In genomic region chr3R:17502862-17503261, dm6 we compare ENCODE assay signal across 4 fruit fly cellular contexts.
TF ChIP-seq lines count a peak whose summit lies in the region.

No protein-coding gene starts in this region.

- TF ChIP-seq CTCF in whole organism, embryonic (GFP tag; optimal IDR thresholded peaks at IDR 0.05; lab: Kevin White, UChicago): no peak

TF ChIP-seq in whole organism, embryonic, 481 proteins besides CTCF, POLR2A, EP300 and RAD21:
- TF ChIP-seq CG8089 (GFP tag; optimal IDR thresholded peaks at IDR 0.05; lab: Kevin White, UChicago) (no peak), CG15011 (GFP tag; optimal IDR thresholded peaks at IDR 0.05; lab: Kevin White, UChicago) (no peak), CG2199 (GFP tag; IDR thresholded peaks at IDR 0.05; lab: Robert Waterston, UW) (no peak), Drgx (GFP tag; IDR thresholded peaks at IDR 0.05; lab: Robert Waterston, UW) (0 out of 2 replicates have a peak, but pooled peaks have one; percentile 12), sqz (GFP tag; optimal IDR thresholded peaks at IDR 0.05; lab: Kevin White, UChicago) (no peak), CG7987 (GFP tag; optimal IDR thresholded peaks at IDR 0.05; lab: Kevin White, UChicago) (no peak), CG8765 (GFP tag; IDR thresholded peaks at IDR 0.05; lab: Robert Waterston, UW) (no peak), CG9437 (GFP tag; optimal IDR thresholded peaks at IDR 0.05; lab: Kevin White, UChicago) (no peak), emc (GFP tag; optimal IDR thresholded peaks at IDR 0.05; lab: Kevin White, UChicago) (no peak), CG10209 (GFP tag; optimal IDR thresholded peaks at IDR 0.05; lab: Kevin White, UChicago) (no peak), row (GFP tag; IDR thresholded peaks at IDR 0.05; lab: Robert Waterston, UW) (0 out of 3 replicates have a peak, but pooled peaks have one; percentile 12), Nf-YB (GFP tag; optimal IDR thresholded peaks at IDR 0.05; lab: Kevin White, UChicago) (no peak)

TF ChIP-seq in whole organism, prepupa, 60 proteins besides CTCF, POLR2A, EP300 and RAD21 (continues in another document):
- TF ChIP-seq CG6808 (GFP tag; optimal IDR thresholded peaks at IDR 0.05; lab: Kevin White, UChicago) (no peak), CG8632 (GFP tag; optimal IDR thresholded peaks at IDR 0.05; lab: Kevin White, UChicago) (no peak), CG6792 (GFP tag; optimal IDR thresholded peaks at IDR 0.05; lab: Kevin White, UChicago) (no peak), CG32006 (GFP tag; optimal IDR thresholded peaks at IDR 0.05; lab: Kevin White, UChicago) (no peak), Sox15 (GFP tag; optimal IDR thresholded peaks at IDR 0.05; lab: Kevin White, UChicago) (no peak), CG1621 (tag; optimal IDR thresholded peaks at IDR 0.05; lab: Kevin White, UChicago) (no peak), CG10631 (GFP tag; optimal IDR thresholded peaks at IDR 0.05; lab: Kevin White, UChicago) (no peak), Hr39 (GFP tag; optimal IDR thresholded peaks at IDR 0.05; lab: Kevin White, UChicago) (no peak), ss (GFP tag; optimal IDR thresholded peaks at IDR 0.05; lab: Kevin White, UChicago) (peak in 1 of 2 experiments; percentile 26), CG6854 (GFP tag; optimal IDR thresholded peaks at IDR 0.05; lab: Kevin White, UChicago) (no peak), net (GFP tag; optimal IDR thresholded peaks at IDR 0.05; lab: Kevin White, UChicago) (no peak), topi (GFP tag; optimal IDR thresholded peaks at IDR 0.05; lab: Kevin White, UChicago) (no peak), OdsH (GFP tag; optimal IDR thresholded peaks at IDR 0.05; lab: Kevin White, UChicago) (no peak), fd85E (GFP tag; optimal IDR thresholded peaks at IDR 0.05; lab: Kevin White, UChicago) (no peak), Ets96B (tag; optimal IDR thresholded peaks at IDR 0.05; lab: Kevin White, UChicago) (no peak), CG8319 (GFP tag; optimal IDR thresholded peaks at IDR 0.05; lab: Kevin White, UChicago) (no peak), CG11762 (GFP tag; optimal IDR thresholded peaks at IDR 0.05; lab: Kevin White, UChicago; ENCODE audit: insufficient read depth) (no peak), dsx (GFP tag; optimal IDR thresholded peaks at IDR 0.05; lab: Kevin White, UChicago; ENCODE audit: poor library complexity, severe bottlenecking) (no peak), lz (GFP tag; optimal IDR thresholded peaks at IDR 0.05; lab: Kevin White, UChicago) (no peak), CG6276 (GFP tag; optimal IDR thresholded peaks at IDR 0.05; lab: Kevin White, UChicago) (no peak), CG3919 (GFP tag; optimal IDR thresholded peaks at IDR 0.05; lab: Kevin White, UChicago) (no peak), Smox (GFP tag; optimal IDR thresholded peaks at IDR 0.05; lab: Kevin White, UChicago) (peak; percentile 2), CG11902 (GFP tag; optimal IDR thresholded peaks at IDR 0.05; lab: Kevin White, UChicago) (no peak), CG16779 (tag; optimal IDR thresholded peaks at IDR 0.05; lab: Kevin White, UChicago) (no peak), Ets21C (GFP tag; optimal IDR thresholded peaks at IDR 0.05; lab: Kevin White, UChicago) (no peak), CG3032 (tag; optimal IDR thresholded peaks at IDR 0.05; lab: Kevin White, UChicago) (peak; percentile 6), Blimp-1 (GFP tag; optimal IDR thresholded peaks at IDR 0.05; lab: Kevin White, UChicago) (no peak), Hr4 (GFP tag; optimal IDR thresholded peaks at IDR 0.05; lab: Kevin White, UChicago) (no peak)

TF ChIP-seq in whole organism, pupa, 21 proteins besides CTCF, POLR2A, EP300 and RAD21:
- TF ChIP-seq D1 (tag; optimal IDR thresholded peaks at IDR 0.05; lab: Kevin White, UChicago) (no peak), gl (tag; optimal IDR thresholded peaks at IDR 0.05; lab: Kevin White, UChicago) (no peak), CG8159 (tag; optimal IDR thresholded peaks at IDR 0.05; lab: Kevin White, UChicago) (peak; percentile 10), CG15710 (tag; optimal IDR thresholded peaks at IDR 0.05; lab: Kevin White, UChicago) (peak; percentile 15), CG12605 (GFP tag; IDR thresholded peaks at IDR 0.05; lab: Robert Waterston, UW) (no peak), Snoo (tag; optimal IDR thresholded peaks at IDR 0.05; lab: Kevin White, UChicago) (no peak)

TF ChIP-seq in whole organism, wandering third instar larva, 38 proteins besides CTCF, POLR2A, EP300 and RAD21:
- TF ChIP-seq foxo (GFP tag; optimal IDR thresholded peaks at IDR 0.05; lab: Kevin White, UChicago): peak in 1 of 2 experiments; percentile 12
- peak; percentile 6 for TF ChIP-seq HLH106 (tag; optimal IDR thresholded peaks at IDR 0.05; lab: Kevin White, UChicago)
- TF ChIP-seq dsf (GFP tag; optimal IDR thresholded peaks at IDR 0.05; lab: Kevin White, UChicago; ENCODE audit: borderline replicate concordance): no peak
- TF ChIP-seq usp (GFP tag; optimal IDR thresholded peaks at IDR 0.05; lab: Kevin White, UChicago): no peak
- peak; percentile 10 for TF ChIP-seq fru (GFP tag; optimal IDR thresholded peaks at IDR 0.05; lab: Kevin White, UChicago)
